Fruit fly (Drosophila melanogaster): ENCODE measurements around the gene CG3819.

CG3819 gene

dm6 chr3L:18898770-18899278 is 23.1 kb downstream of the CG3819 start, which contains the start of gene RpL26 (continued):
- TF ChIP-seq CG10209 (GFP tag; optimal IDR thresholded peaks at IDR 0.05) (peak; percentile 70), yki (optimal IDR thresholded peaks at IDR 0.05) (no peak), az2 (GFP tag; optimal IDR thresholded peaks at IDR 0.05) (peak; percentile 53), Ssrp (tag; optimal IDR thresholded peaks at IDR 0.05) (peak; percentile 64), CG6854 (GFP tag; optimal IDR thresholded peaks at IDR 0.05) (peak; percentile 25), CG6272 (GFP tag; IDR thresholded peaks at IDR 0.05) (peak; percentile 83), gce (GFP tag; IDR thresholded peaks at IDR 0.05) (no peak; the same call in 2 of the 3 replicates), knrl (GFP tag; IDR thresholded peaks at IDR 0.05; ENCODE audit: partially characterized antibody) (peak; percentile 99), CG12071 (GFP tag; optimal IDR thresholded peaks at IDR 0.05) (no peak), ci (GFP tag; IDR thresholded peaks at IDR 0.05) (peak; percentile 38; the same call in 2 of the 3 replicates), CG31388 (GFP tag; optimal IDR thresholded peaks at IDR 0.05) (no peak), CG11723 (GFP tag; optimal IDR thresholded peaks at IDR 0.05) (peak; percentile 60), CG11504 (tag; optimal IDR thresholded peaks at IDR 0.05) (no peak), CG4282 (GFP tag; optimal IDR thresholded peaks at IDR 0.05) (peak; percentile 70), grau (tag; optimal IDR thresholded peaks at IDR 0.05) (peak; percentile 83), Dip3 (GFP tag; optimal IDR thresholded peaks at IDR 0.05) (peak; percentile 78), zf30C (GFP tag; optimal IDR thresholded peaks at IDR 0.05) (no peak), fd64A (GFP tag; optimal IDR thresholded peaks at IDR 0.05) (peak; percentile 41), sqz (GFP tag; optimal IDR thresholded peaks at IDR 0.05) (no peak), Dref (GFP tag; IDR thresholded peaks at IDR 0.05) (peak; percentile 58), CG34376 (GFP tag; optimal IDR thresholded peaks at IDR 0.05) (peak; percentile 79), CG2120 (GFP tag; optimal IDR thresholded peaks at IDR 0.05) (peak; percentile 90), Optix (GFP tag; IDR thresholded peaks at IDR 0.05) (0 out of 3 replicates have a peak, but pooled peaks have one; percentile 44), CG15601 (tag; optimal IDR thresholded peaks at IDR 0.05) (peak; percentile 77), CG2889 (GFP tag; IDR thresholded peaks at IDR 0.05) (no peak), Sox100B (GFP tag; optimal IDR thresholded peaks at IDR 0.05) (no peak), prd (optimal IDR thresholded peaks at IDR 0.05) (no peak), prd (GFP tag; IDR thresholded peaks at IDR 0.05) (peak; percentile 82), CG14441 (GFP tag; IDR thresholded peaks at IDR 0.05) (peak; percentile 73), CG13894 (tag; optimal IDR thresholded peaks at IDR 0.05) (peak; percentile 67), pita (GFP tag; optimal IDR thresholded peaks at IDR 0.05) (peak; percentile 77), CG7372 (GFP tag; IDR thresholded peaks at IDR 0.05) (peak; percentile 82), dati (GFP tag; IDR thresholded peaks at IDR 0.05) (no peak), sens (GFP tag) (peak; percentile 97), nau (GFP tag; optimal IDR thresholded peaks at IDR 0.05) (peak; percentile 42), hth (optimal IDR thresholded peaks at IDR 0.05) (no peak), Dek (tag; optimal IDR thresholded peaks at IDR 0.05) (peak; percentile 72), CG17328 (GFP tag; IDR thresholded peaks at IDR 0.05) (peak; percentile 53; the same call in 1 of the 2 replicates), inv (GFP tag; IDR thresholded peaks at IDR 0.05; ENCODE audit: partially characterized antibody) (peak; percentile 98), CG4404 (GFP tag; IDR thresholded peaks at IDR 0.05) (peak; percentile 83), schlank (tag; optimal IDR thresholded peaks at IDR 0.05) (peak; percentile 65), CG3995 (GFP tag; optimal IDR thresholded peaks at IDR 0.05) (peak; percentile 85), Aef1 (GFP tag; IDR thresholded peaks at IDR 0.05) (peak; percentile 71), CG11093 (GFP tag; IDR thresholded peaks at IDR 0.05) (0 out of 3 replicates have a peak, but pooled peaks have one; percentile 41), CG6175 (GFP tag; IDR thresholded peaks at IDR 0.05) (no peak), gsb-n (tag; optimal IDR thresholded peaks at IDR 0.05) (no peak), luna (GFP tag; optimal IDR thresholded peaks at IDR 0.05) (peak; percentile 74), ken (GFP tag; IDR thresholded peaks at IDR 0.05) (0 out of 3 replicates have a peak, but pooled peaks have one; percentile 57), bcd (GFP tag; optimal IDR thresholded peaks at IDR 0.05) (peak; percentile 75), CG8089 (GFP tag; optimal IDR thresholded peaks at IDR 0.05) (peak; percentile 81), CG12155 (GFP tag; optimal IDR thresholded peaks at IDR 0.05) (peak; percentile 77), esg (GFP tag; conservative IDR thresholded peaks at IDR 0.05) (peak; percentile 66)

Measured in whole organism, embryonic.